Fruit fly (Drosophila melanogaster): ENCODE measurements around the gene AnxB11.
A peak's percentile ranks its signal among the peaks of the same experiment; 100 is the strongest.

AnxB11 gene

DNA sequence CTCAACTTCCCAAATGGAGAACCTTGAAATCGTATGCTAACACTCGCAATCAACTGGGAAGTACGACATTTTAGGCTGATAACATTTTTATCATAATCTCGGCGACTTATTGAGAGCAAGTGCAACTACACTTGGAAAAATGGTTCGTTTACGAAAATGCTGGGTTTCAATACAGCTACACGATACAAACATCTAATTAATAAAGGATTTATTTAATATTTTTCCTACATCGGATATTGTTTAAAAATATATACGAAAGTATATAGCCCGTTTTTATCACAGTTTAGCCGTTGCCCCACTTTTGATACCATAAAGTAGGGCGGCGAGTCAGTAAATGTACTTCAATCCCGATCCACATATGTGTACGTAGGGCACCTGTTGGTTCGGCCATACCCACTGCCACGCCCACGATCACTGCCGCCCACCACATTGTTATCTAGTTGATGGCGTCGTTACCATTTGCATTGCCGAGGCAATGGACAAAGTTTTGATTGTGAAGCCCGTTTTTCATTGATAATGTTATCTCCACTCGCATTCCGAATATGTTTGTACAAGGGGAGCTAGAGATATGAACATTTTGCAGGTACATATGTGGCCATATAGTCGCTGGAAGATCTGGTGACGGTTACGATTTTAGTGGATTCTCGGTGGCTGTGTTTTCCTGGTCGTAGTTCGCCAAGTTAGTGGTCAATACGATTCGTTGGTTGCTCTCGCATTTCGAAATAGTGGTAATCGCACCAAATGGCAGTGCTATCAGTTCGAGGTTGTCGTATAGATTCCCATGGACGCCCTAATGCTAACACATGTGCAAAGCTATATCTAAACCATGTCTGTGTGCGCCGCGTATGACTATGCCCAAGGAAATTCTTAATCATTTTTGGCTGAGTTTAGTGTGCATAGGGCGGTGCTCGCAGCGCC, 7.4 kb downstream of the AnxB11 start, which contains the start of gene Traf-like (continued):
- TF ChIP-seq NC2α (GFP tag; optimal IDR thresholded peaks at IDR 0.05), result no peak
- no peak for TF ChIP-seq psq (GFP tag; optimal IDR thresholded peaks at IDR 0.05)
- no peak for TF ChIP-seq CG3726 (GFP tag; IDR thresholded peaks at IDR 0.05)
- TF ChIP-seq Dll (GFP tag; IDR thresholded peaks at IDR 0.05; ENCODE audit: partially characterized antibody), result no peak
- TF ChIP-seq CG17912 (GFP tag; optimal IDR thresholded peaks at IDR 0.05), result no peak
- TF ChIP-seq CG4820 (GFP tag; optimal IDR thresholded peaks at IDR 0.05), result no peak
- TF ChIP-seq eyg (GFP tag; optimal IDR thresholded peaks at IDR 0.05), result no peak
- TF ChIP-seq CG7372 (GFP tag; IDR thresholded peaks at IDR 0.05), result no peak
- TF ChIP-seq D (optimal IDR thresholded peaks at IDR 0.05), result no peak
- no peak for TF ChIP-seq D (GFP tag; optimal IDR thresholded peaks at IDR 0.05)
- TF ChIP-seq da (GFP tag; optimal IDR thresholded peaks at IDR 0.05), result no peak
- TF ChIP-seq CG14860 (GFP tag; IDR thresholded peaks at IDR 0.05; ENCODE audit: partially characterized antibody), result no peak
- no peak for TF ChIP-seq CG6813 (GFP tag; optimal IDR thresholded peaks at IDR 0.05)
- TF ChIP-seq Neu2 (GFP tag; optimal IDR thresholded peaks at IDR 0.05; ENCODE audit: borderline replicate concordance), result peak; percentile 78
- no peak for TF ChIP-seq CG11504 (tag; optimal IDR thresholded peaks at IDR 0.05)
- TF ChIP-seq CG8944 (GFP tag; optimal IDR thresholded peaks at IDR 0.05), result no peak
- no peak for TF ChIP-seq CG14050 (GFP tag; IDR thresholded peaks at IDR 0.05)
- TF ChIP-seq CG9932 (GFP tag; IDR thresholded peaks at IDR 0.05), result no peak
- TF ChIP-seq sob (GFP tag; IDR thresholded peaks at IDR 0.05), result no peak
- no peak for TF ChIP-seq lilli (GFP tag; optimal IDR thresholded peaks at IDR 0.05)
- peak; percentile 2 for TF ChIP-seq Sox100B (GFP tag; optimal IDR thresholded peaks at IDR 0.05)
- no peak for TF ChIP-seq vnd (GFP tag; IDR thresholded peaks at IDR 0.05; ENCODE audit: partially characterized antibody)
- TF ChIP-seq CG12219 (GFP tag; optimal IDR thresholded peaks at IDR 0.05), result no peak
- TF ChIP-seq CG11093 (GFP tag; IDR thresholded peaks at IDR 0.05), result no peak
- no peak for TF ChIP-seq CG10147 (GFP tag; optimal IDR thresholded peaks at IDR 0.05)
- TF ChIP-seq CG16813 (GFP tag; IDR thresholded peaks at IDR 0.05; ENCODE audit: partially characterized antibody), result no peak
- TF ChIP-seq CG11695 (GFP tag; IDR thresholded peaks at IDR 0.05), result 0 out of 3 replicates have a peak, but pooled peaks have one; percentile 38
- TF ChIP-seq schlank (tag; optimal IDR thresholded peaks at IDR 0.05), result no peak
- TF ChIP-seq sc (optimal IDR thresholded peaks at IDR 0.05), result no peak
- no peak for TF ChIP-seq sc (GFP tag; optimal IDR thresholded peaks at IDR 0.05)
- TF ChIP-seq Hey (tag; optimal IDR thresholded peaks at IDR 0.05), result peak; percentile 23
- no peak for TF ChIP-seq eve (GFP tag; optimal IDR thresholded peaks at IDR 0.05)
- TF ChIP-seq CG10959 (GFP tag; IDR thresholded peaks at IDR 0.05), result no peak
- no peak for TF ChIP-seq Fer1 (GFP tag; optimal IDR thresholded peaks at IDR 0.05)
- TF ChIP-seq oc (tag; optimal IDR thresholded peaks at IDR 0.05), result no peak
- peak; percentile 12 for TF ChIP-seq CG18262 (tag; optimal IDR thresholded peaks at IDR 0.05)
- TF ChIP-seq CG10431 (GFP tag; optimal IDR thresholded peaks at IDR 0.05), result no peak
- peak; percentile 63 for TF ChIP-seq dmrt99B (tag; optimal IDR thresholded peaks at IDR 0.05)
- TF ChIP-seq CG17612 (GFP tag; IDR thresholded peaks at IDR 0.05), result no peak
- 0 out of 2 replicates have a peak, but pooled peaks have one; percentile 10 for TF ChIP-seq CG14014 (GFP tag; IDR thresholded peaks at IDR 0.05)
- no peak for TF ChIP-seq mam (GFP tag; optimal IDR thresholded peaks at IDR 0.05)
- no peak for TF ChIP-seq slp2 (GFP tag; optimal IDR thresholded peaks at IDR 0.05)
- TF ChIP-seq CG33213 (GFP tag; optimal IDR thresholded peaks at IDR 0.05), result no peak
- TF ChIP-seq knrl (GFP tag; IDR thresholded peaks at IDR 0.05; ENCODE audit: partially characterized antibody), result no peak
- TF ChIP-seq luna (GFP tag; optimal IDR thresholded peaks at IDR 0.05), result no peak
- TF ChIP-seq CG10543 (GFP tag; optimal IDR thresholded peaks at IDR 0.05), result peak; percentile 79
- no peak for TF ChIP-seq gcm2 (GFP tag; optimal IDR thresholded peaks at IDR 0.05)
- no peak for TF ChIP-seq dpn (GFP tag; optimal IDR thresholded peaks at IDR 0.05)
- TF ChIP-seq kay (GFP tag; optimal IDR thresholded peaks at IDR 0.05), result no peak
- TF ChIP-seq CG12104 (GFP tag; optimal IDR thresholded peaks at IDR 0.05), result no peak

All from whole organism, embryonic.